Worm (Caenorhabditis elegans) whole organism, early embryonic: ENCODE measurements around the gene C50E3.9.

ENCODE experiments used
- B0310.2 ChIP-seq: sonication (generic microtip); optimal IDR thresholded peaks from 2 replicates; lab custom pipeline; 2016; ENCODE audit warnings: mild to moderate bottlenecking, missing genetic modification characterization, missing compliant biosample characterization
- F13C5.2 ChIP-seq: sonication (generic microtip); optimal IDR thresholded peaks from 2 replicates; lab custom pipeline; 2017; ENCODE audit warnings: mild to moderate bottlenecking, missing genetic modification characterization, inconsistent platforms, missing compliant biosample characterization
- aly-1 ChIP-seq: sonication (generic microtip); optimal IDR thresholded peaks from 2 replicates; lab custom pipeline; 2016; ENCODE audit warnings: missing genetic modification characterization, missing compliant biosample characterization
- ama-1 ChIP-seq: fragments of 150-350 bp; optimal IDR thresholded peaks from 2 replicates; lab custom pipeline; 2014
- ceh-13 ChIP-seq: fragments of 200-800 bp; sonication (Bioruptor generic); optimal IDR thresholded peaks from 2 replicates; lab custom pipeline; 2018; ENCODE audit warnings: mild to moderate bottlenecking, missing genetic modification characterization, missing compliant biosample characterization
- ceh-36 ChIP-seq: sonication (generic microtip); optimal IDR thresholded peaks from 2 replicates; lab custom pipeline; 2016; ENCODE audit warnings: missing genetic modification characterization, inconsistent platforms, missing compliant biosample characterization
- ets-7 ChIP-seq: sonication (generic microtip); optimal IDR thresholded peaks from 2 replicates; lab custom pipeline; 2016; ENCODE audit warnings: missing genotype, missing genetic modification characterization, missing compliant biosample characterization
- flt-1 ChIP-seq: fragments of 200-800 bp; sonication (Bioruptor generic); IDR thresholded peaks from 2 replicates; pipeline ENCODE4 v1.3.6; 2022; ENCODE audit warnings: missing genetic modification characterization, missing compliant biosample characterization
- hmbx-1 ChIP-seq: sonication (generic microtip); optimal IDR thresholded peaks from 2 replicates; lab custom pipeline; 2016; ENCODE audit warnings: mild to moderate bottlenecking, missing genetic modification characterization, missing compliant biosample characterization
- hmg-4 ChIP-seq: fragments of 200-800 bp; sonication (Bioruptor generic); optimal IDR thresholded peaks from 2 replicates; lab custom pipeline; 2018; ENCODE audit warnings: mild to moderate bottlenecking, missing genetic modification characterization, missing compliant biosample characterization
- hnd-1 ChIP-seq: sonication (generic microtip); optimal IDR thresholded peaks from 2 replicates; lab custom pipeline; 2016; ENCODE audit warnings: missing genetic modification characterization, missing compliant biosample characterization
- pes-1 ChIP-seq: fragments of 200-800 bp; sonication (Bioruptor generic); IDR thresholded peaks from 2 replicates; pipeline ENCODE4 v1.3.6; 2022; ENCODE audit warnings: missing genetic modification reagents, missing genetic modification characterization, missing compliant biosample characterization
- scrt-1 ChIP-seq: fragments of 200-800 bp; sonication (Bioruptor generic); IDR thresholded peaks from 2 replicates; pipeline ENCODE4 v1.3.6; 2022; ENCODE audit warnings: missing genetic modification characterization, missing compliant biosample characterization
- sea-1 ChIP-seq: fragments of 200-800 bp; sonication (Bioruptor generic); conservative IDR thresholded peaks from 2 replicates; pipeline ENCODE4 v1.3.6; 2022; ENCODE audit warnings: missing genetic modification characterization, missing compliant biosample characterization
- tbx-11 ChIP-seq: fragments of 200-800 bp; sonication (Bioruptor generic); IDR thresholded peaks from 2 replicates; pipeline ENCODE4 v1.3.6; 2022; ENCODE audit warnings: missing genetic modification characterization, missing compliant biosample characterization
- tbx-37 ChIP-seq: fragments of 200-800 bp; sonication (Bioruptor generic); conservative IDR thresholded peaks from 2 replicates; pipeline ENCODE4 v1.3.6; 2022; ENCODE audit warnings: missing genetic modification reagents, missing genetic modification characterization, missing compliant biosample characterization
- tra-4 ChIP-seq: sonication (generic microtip); optimal IDR thresholded peaks from 2 replicates; lab custom pipeline; 2017; ENCODE audit warnings: missing genetic modification characterization, missing compliant biosample characterization

C50E3.9 gene

DNA sequence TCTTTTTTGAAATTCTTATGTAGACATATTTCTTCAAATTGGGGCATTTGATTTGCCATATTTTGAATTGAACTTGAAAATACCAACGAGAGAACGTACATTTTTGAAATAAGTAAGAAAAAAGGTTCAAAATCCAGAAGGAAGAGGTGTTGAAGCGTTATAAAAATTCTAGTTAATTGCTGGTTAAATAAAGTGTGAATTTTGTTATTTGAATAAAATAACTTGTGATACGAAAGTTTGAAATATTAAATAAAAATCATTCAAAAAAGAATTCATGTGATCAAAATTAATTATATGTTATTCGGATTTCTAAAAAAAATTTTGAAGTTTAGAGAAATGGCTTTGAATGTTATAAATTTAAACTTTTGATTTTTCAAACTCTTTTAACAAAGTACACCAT lies at the start of gene C50E3.9:
Gene C50E3.9 (minus strand): TSS at position 101 of the 400 bp plus-strand sequence.
- no peak for TF ChIP-seq sea-1 (GFP tag; lab: Robert Waterston, UW)
- no peak for TF ChIP-seq tra-4
- TF ChIP-seq scrt-1 (GFP tag; lab: Robert Waterston, UW): no peak
- no peak for TF ChIP-seq tbx-11
- TF ChIP-seq flt-1 (GFP tag; lab: Robert Waterston, UW): no peak
- no peak for TF ChIP-seq B0310.2 (tag; lab: Kevin White, UChicago)
- no peak for TF ChIP-seq ama-1 (lab: Kevin White, UChicago)
- no peak for TF ChIP-seq ets-7 (tag; lab: Kevin White, UChicago)
- TF ChIP-seq pes-1 (GFP tag; lab: Robert Waterston, UW): no peak
- TF ChIP-seq aly-1 (tag; lab: Kevin White, UChicago): no peak
- TF ChIP-seq F13C5.2 (tag; lab: Kevin White, UChicago): no peak
- no peak for TF ChIP-seq hmbx-1
- no peak for TF ChIP-seq ceh-13 (GFP tag; lab: Kevin White, UChicago)
- no peak for TF ChIP-seq tbx-37
- TF ChIP-seq ceh-36 (tag; lab: Kevin White, UChicago): no peak
- no peak for TF ChIP-seq hnd-1 (tag; lab: Kevin White, UChicago)
- no peak for TF ChIP-seq hmg-4

DNA sequence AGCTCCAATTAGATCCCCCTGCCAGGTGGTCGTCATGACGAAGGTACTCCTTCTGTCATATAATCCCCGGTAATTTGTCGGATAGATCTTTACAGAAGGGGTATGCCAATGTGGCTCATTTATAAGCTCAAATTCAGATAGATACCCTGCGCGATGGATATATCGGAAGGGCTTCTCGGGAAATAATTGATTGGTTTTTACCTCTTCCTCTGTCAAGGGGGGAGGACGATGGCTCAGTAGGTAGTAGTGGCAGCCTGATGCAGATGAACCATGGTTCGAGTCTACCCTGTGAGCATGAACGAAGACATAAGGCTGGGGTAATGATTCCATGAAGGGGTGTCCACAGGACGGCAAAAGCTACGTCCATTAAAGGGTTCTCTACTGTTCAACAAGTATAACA lies 47.1 kb upstream of the C50E3.9 start:
- TF ChIP-seq ets-7 (tag; lab: Kevin White, UChicago) (no peak), ceh-36 (tag; lab: Kevin White, UChicago) (no peak), tra-4 (no peak), scrt-1 (GFP tag; lab: Robert Waterston, UW) (no peak), hmbx-1 (no peak)

ce11 chrV:7645454-7645853 lies 45.4 kb upstream of the C50E3.9 start, which contains the start of gene str-47:
Gene str-47 (plus strand): TSS chrV:7645754.
- TF ChIP-seq tbx-11: no peak
- TF ChIP-seq ama-1 (lab: Kevin White, UChicago): no peak
- no peak for TF ChIP-seq B0310.2 (tag; lab: Kevin White, UChicago)
- TF ChIP-seq sea-1 (GFP tag; lab: Robert Waterston, UW): no peak
- TF ChIP-seq scrt-1 (GFP tag; lab: Robert Waterston, UW): no peak
- TF ChIP-seq ceh-13 (GFP tag; lab: Kevin White, UChicago): no peak

- no peak for TF ChIP-seq pes-1 (GFP tag; lab: Robert Waterston, UW)
- no peak for TF ChIP-seq hnd-1 (tag; lab: Kevin White, UChicago)
- no peak for TF ChIP-seq sea-1 (GFP tag; lab: Robert Waterston, UW)
- TF ChIP-seq ets-7 (tag; lab: Kevin White, UChicago): no peak
- no peak for TF ChIP-seq aly-1 (tag; lab: Kevin White, UChicago)
- TF ChIP-seq scrt-1 (GFP tag; lab: Robert Waterston, UW): no peak
- no peak for TF ChIP-seq B0310.2 (tag; lab: Kevin White, UChicago)
- no peak for TF ChIP-seq tbx-11
- TF ChIP-seq F13C5.2 (tag; lab: Kevin White, UChicago): no peak
- no peak for TF ChIP-seq ceh-13 (GFP tag; lab: Kevin White, UChicago)
- TF ChIP-seq ama-1 (lab: Kevin White, UChicago): no peak
- TF ChIP-seq ceh-36 (tag; lab: Kevin White, UChicago): no peak
- no peak for TF ChIP-seq tra-4
- no peak for TF ChIP-seq hmbx-1
- TF ChIP-seq hmg-4: no peak
- no peak for TF ChIP-seq tbx-37
- TF ChIP-seq flt-1 (GFP tag; lab: Robert Waterston, UW): no peak
Measured at ce11 chrV:7643416-7643815, 43.4 kb upstream of the C50E3.9 start, which contains the start of gene F07C4.11. Gene F07C4.11 (minus strand): TSS chrV:7643516.

- TF ChIP-seq ama-1 (lab: Kevin White, UChicago) (no peak), scrt-1 (GFP tag; lab: Robert Waterston, UW) (no peak), flt-1 (GFP tag; lab: Robert Waterston, UW) (no peak), tbx-11 (no peak), ceh-13 (GFP tag; lab: Kevin White, UChicago) (no peak), tra-4 (no peak), hmg-4 (no peak), aly-1 (tag; lab: Kevin White, UChicago) (no peak), ceh-36 (tag; lab: Kevin White, UChicago) (no peak), pes-1 (GFP tag; lab: Robert Waterston, UW) (no peak), F13C5.2 (tag; lab: Kevin White, UChicago) (no peak), hmbx-1 (no peak), ets-7 (tag; lab: Kevin White, UChicago) (no peak), tbx-37 (no peak), sea-1 (GFP tag; lab: Robert Waterston, UW) (no peak), B0310.2 (tag; lab: Kevin White, UChicago) (no peak)
Measured at ce11 chrV:7641718-7642117, 41.7 kb upstream of the C50E3.9 start.

ce11 chrV:7639787-7640186 lies 39.7 kb upstream of the C50E3.9 start, which contains the start of gene F07C4.10:
Gene F07C4.10 (minus strand): TSS chrV:7639887.
- TF ChIP-seq tbx-11 (no peak), ceh-36 (tag; lab: Kevin White, UChicago) (no peak), flt-1 (GFP tag; lab: Robert Waterston, UW) (no peak), scrt-1 (GFP tag; lab: Robert Waterston, UW) (no peak), tbx-37 (no peak), hmg-4 (no peak), F13C5.2 (tag; lab: Kevin White, UChicago) (no peak), tra-4 (no peak), sea-1 (GFP tag; lab: Robert Waterston, UW) (no peak), ceh-13 (GFP tag; lab: Kevin White, UChicago) (no peak), B0310.2 (tag; lab: Kevin White, UChicago) (no peak), hmbx-1 (no peak), hnd-1 (tag; lab: Kevin White, UChicago) (no peak), ets-7 (tag; lab: Kevin White, UChicago) (no peak)

- TF ChIP-seq hmg-4: no peak
- no peak for TF ChIP-seq sea-1 (GFP tag; lab: Robert Waterston, UW)
- TF ChIP-seq B0310.2 (tag; lab: Kevin White, UChicago): no peak
- TF ChIP-seq hnd-1 (tag; lab: Kevin White, UChicago): no peak
- no peak for TF ChIP-seq F13C5.2 (tag; lab: Kevin White, UChicago)
- TF ChIP-seq ama-1 (lab: Kevin White, UChicago): no peak
- no peak for TF ChIP-seq hmbx-1
- TF ChIP-seq tbx-11: no peak
- TF ChIP-seq ets-7 (tag; lab: Kevin White, UChicago): no peak
- no peak for TF ChIP-seq tbx-37
- no peak for TF ChIP-seq aly-1 (tag; lab: Kevin White, UChicago)
- no peak for TF ChIP-seq ceh-36 (tag; lab: Kevin White, UChicago)
- TF ChIP-seq flt-1 (GFP tag; lab: Robert Waterston, UW): no peak
- TF ChIP-seq scrt-1 (GFP tag; lab: Robert Waterston, UW): no peak
Measured at ce11 chrV:7639356-7639755, 39.3 kb upstream of the C50E3.9 start.
